Worm (Caenorhabditis elegans) whole organism, L2 larva: Measurements from ENCODE around the gene Y94H6A.7.

Experiments used
- alr-1 ChIP-seq: fragments of 150-350 bp; optimal IDR thresholded peaks from 2 replicates; lab custom pipeline; 2014; ENCODE audit warnings: missing biosample characterization, missing genetic modification characterization
- aly-2 ChIP-seq: fragments of 150-350 bp; optimal IDR thresholded peaks from 2 replicates; lab custom pipeline; 2014; ENCODE audit warnings: missing biosample characterization, missing genetic modification characterization
- dmd-4 ChIP-seq: sonication (generic microtip); optimal IDR thresholded peaks from 2 replicates; lab custom pipeline; 2017; ENCODE audit warnings: missing biosample characterization, missing genetic modification characterization
- elt-3 ChIP-seq: sonication (generic microtip); optimal IDR thresholded peaks from 2 replicates; lab custom pipeline; 2017; ENCODE audit warnings: missing biosample characterization, missing genetic modification characterization
- lsy-2 ChIP-seq, 2 experiments: fragments of 150-350 bp in 1 of 2; sonication (generic microtip) in 1 of 2; optimal IDR thresholded peaks; 2 replicates each; lab custom pipeline; 2014 to 2017; ENCODE audit warnings: missing biosample characterization in 2 of 2, missing genetic modification characterization in 2 of 2
- nhr-10 ChIP-seq: sonication (generic microtip); optimal IDR thresholded peaks from 2 replicates; lab custom pipeline; 2017; ENCODE audit warnings: missing biosample characterization, missing genetic modification characterization
- ztf-11 ChIP-seq: sonication (generic microtip); optimal IDR thresholded peaks from 2 replicates; lab custom pipeline; 2017; ENCODE audit warnings: missing biosample characterization, missing genetic modification characterization

ce11 chrIV:2664901-2665201, 51.5 kb downstream of the Y94H6A.7 start:
- TF ChIP-seq nhr-10 (no peak), dmd-4 (tag; lab: Kevin White, UChicago) (no peak), elt-3 (tag; lab: Kevin White, UChicago) (no peak), aly-2 (tag; lab: Kevin White, UChicago) (no peak), lsy-2 (tag; optimal IDR thresholded peaks at IDR 0.05; lab: Kevin White, UChicago) (no peak), alr-1 (tag; lab: Kevin White, UChicago) (no peak), ztf-11 (no peak)
